Fruit fly (Drosophila melanogaster): Measurements from ENCODE around the gene Hipk.

DNA sequence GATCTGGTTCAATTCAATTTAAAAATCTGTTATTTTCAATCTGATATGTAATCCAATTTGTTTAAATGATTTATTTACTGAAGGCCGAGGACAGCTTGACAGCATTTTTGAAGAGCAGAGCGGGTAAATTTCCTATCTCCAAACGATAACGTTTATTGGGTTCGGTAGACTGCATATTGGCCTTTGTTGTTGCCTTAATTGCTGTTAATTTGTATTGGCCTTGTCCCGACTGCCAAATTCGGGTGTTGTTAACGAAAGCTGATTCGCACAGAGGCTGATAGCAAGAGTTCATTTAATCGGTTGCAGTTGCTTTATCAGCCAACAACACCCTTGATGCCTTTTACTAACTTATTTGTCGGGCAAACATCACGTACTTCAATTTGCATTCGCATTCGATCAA lies 58.2 kb downstream of the Hipk start:
- TF ChIP-seq Myc (optimal IDR thresholded peaks at IDR 0.05) (no peak), ttk (optimal IDR thresholded peaks at IDR 0.05) (no peak)

Data from Kc167 (cell line).